Fruit fly (Drosophila melanogaster) whole organism, embryonic: ENCODE results near the gene Rad23.

Source experiments
- Atf3 ChIP-seq: fragments of 200-800 bp; sonication (Bioruptor generic); optimal IDR thresholded peaks from 3 replicates; lab custom pipeline; 2016; ENCODE audit warnings: missing biosample characterization, missing genetic modification characterization
- CG10366 ChIP-seq: fragments of 200-800 bp; sonication (Bioruptor generic); IDR thresholded peaks from 2 replicates; pipeline ENCODE4 v1.3.6; 2022; ENCODE audit warnings: missing biosample characterization, missing genetic modification characterization
- CG11456 ChIP-seq: fragments of 200-800 bp; sonication (Bioruptor generic); IDR thresholded peaks from 3 replicates; pipeline ENCODE4 v1.3.6; 2022; ENCODE audit warnings: missing biosample characterization, missing genetic modification characterization
- CG11560 ChIP-seq: fragments of 200-800 bp; sonication (Bioruptor generic); IDR thresholded peaks from 3 replicates; pipeline ENCODE4 v1.3.6; 2022; ENCODE audit warnings: missing biosample characterization, missing genetic modification characterization
- CG13894 ChIP-seq: fragments of 200-800 bp; sonication (Bioruptor generic); optimal IDR thresholded peaks from 3 replicates; lab custom pipeline; 2018; ENCODE audit warnings: missing biosample characterization, mild to moderate bottlenecking, missing genetic modification characterization, moderate library complexity
- CG2129 ChIP-seq: fragments of 200-800 bp; sonication (Bioruptor generic); IDR thresholded peaks from 2 replicates; pipeline ENCODE4 v1.3.6; 2022; ENCODE audit warnings: missing biosample characterization, missing genetic modification characterization; ENCODE audit not compliant: partially characterized antibody
- CG3281 ChIP-seq: fragments of 200-800 bp; sonication (Bioruptor generic); optimal IDR thresholded peaks from 3 replicates; lab custom pipeline; 2017; ENCODE audit warnings: missing biosample characterization, mild to moderate bottlenecking, missing genetic modification characterization
- CG33557 ChIP-seq: fragments of 200-800 bp; sonication (Bioruptor generic); optimal IDR thresholded peaks from 2 replicates; lab custom pipeline; 2019; ENCODE audit warnings: missing biosample characterization, mild to moderate bottlenecking, missing genetic modification characterization, moderate library complexity
- CG3838 ChIP-seq: fragments of 200-800 bp; sonication (Bioruptor generic); optimal IDR thresholded peaks from 3 replicates; lab custom pipeline; 2016; ENCODE audit warnings: missing biosample characterization, missing genetic modification characterization
- CG4617 ChIP-seq: fragments of 200-800 bp; sonication (Bioruptor generic); optimal IDR thresholded peaks from 3 replicates; lab custom pipeline; 2016; ENCODE audit warnings: missing biosample characterization, missing genetic modification characterization, borderline replicate concordance
- CG6813 ChIP-seq: fragments of 200-800 bp; sonication (Bioruptor generic); optimal IDR thresholded peaks from 2 replicates; lab custom pipeline; 2017; ENCODE audit warnings: missing biosample characterization, missing genetic modification characterization, mild to moderate bottlenecking, moderate library complexity, missing genetic modification reagents
- CG8944 ChIP-seq: fragments of 200-800 bp; sonication (Bioruptor generic); optimal IDR thresholded peaks from 3 replicates; lab custom pipeline; 2016; ENCODE audit warnings: missing biosample characterization, missing genetic modification characterization
- CG9817 ChIP-seq: fragments of 200-800 bp; sonication (Bioruptor generic); optimal IDR thresholded peaks from 2 replicates; lab custom pipeline; 2018; ENCODE audit warnings: missing biosample characterization, mild to moderate bottlenecking, missing genetic modification characterization, moderate library complexity
- CG9876 ChIP-seq: fragments of 200-800 bp; sonication (Bioruptor generic); optimal IDR thresholded peaks from 2 replicates; lab custom pipeline; 2016; ENCODE audit warnings: missing biosample characterization, missing genetic modification characterization
- D19B ChIP-seq: fragments of 200-800 bp; sonication (Bioruptor generic); optimal IDR thresholded peaks from 2 replicates; lab custom pipeline; 2017; ENCODE audit warnings: missing biosample characterization, mild to moderate bottlenecking, missing genetic modification characterization
- Deaf1 ChIP-seq: fragments of 200-800 bp; optimal IDR thresholded peaks from 3 replicates; lab custom pipeline; 2019; ENCODE audit warnings: missing biosample characterization, mild to moderate bottlenecking, missing genetic modification characterization, moderate library complexity
- Doc2 ChIP-seq: fragments of 200-800 bp; sonication (Bioruptor generic); IDR thresholded peaks from 2 replicates; pipeline ENCODE4 v1.3.6; 2022; ENCODE audit warnings: missing biosample characterization, missing genetic modification characterization
- Fer1 ChIP-seq: fragments of 200-800 bp; sonication (Bioruptor generic); optimal IDR thresholded peaks from 2 replicates; lab custom pipeline; 2017; ENCODE audit warnings: missing biosample characterization, mild to moderate bottlenecking, missing genetic modification characterization
- Hsf ChIP-seq: fragments of 200-800 bp; sonication (Bioruptor generic); optimal IDR thresholded peaks from 3 replicates; lab custom pipeline; 2016; ENCODE audit warnings: missing biosample characterization, missing genetic modification characterization
- Max ChIP-seq: fragments of 200-800 bp; sonication (Bioruptor generic); optimal IDR thresholded peaks from 2 replicates; lab custom pipeline; 2016; ENCODE audit warnings: missing biosample characterization, mild to moderate bottlenecking, missing genetic modification characterization
- Meics ChIP-seq: fragments of 200-800 bp; sonication (Bioruptor generic); optimal IDR thresholded peaks from 2 replicates; lab custom pipeline; 2017; ENCODE audit warnings: missing biosample characterization, mild to moderate bottlenecking, missing genetic modification characterization
- NC2β ChIP-seq: fragments of 200-800 bp; sonication (Bioruptor generic); optimal IDR thresholded peaks from 2 replicates; lab custom pipeline; 2016; ENCODE audit warnings: missing biosample characterization, missing genetic modification characterization
- Poxn ChIP-seq: fragments of 200-800 bp; sonication (Bioruptor generic); IDR thresholded peaks from 2 replicates; pipeline ENCODE4 v1.3.6; 2022; ENCODE audit warnings: missing biosample characterization, missing genetic modification characterization
- Ravus ChIP-seq: fragments of 200-800 bp; sonication (Bioruptor generic); IDR thresholded peaks from 2 replicates; pipeline ENCODE4 v1.3.6; 2022; ENCODE audit warnings: missing biosample characterization, missing genetic modification characterization
- Scr ChIP-seq: fragments of 200-800 bp; sonication (Bioruptor generic); IDR thresholded peaks from 2 replicates; pipeline ENCODE4 v1.3.6; 2022; ENCODE audit warnings: missing biosample characterization, missing genetic modification characterization; ENCODE audit not compliant: partially characterized antibody
- Six4 ChIP-seq: fragments of 200-800 bp; sonication (Bioruptor generic); optimal IDR thresholded peaks from 2 replicates; lab custom pipeline; 2016; ENCODE audit warnings: missing biosample characterization, missing genetic modification characterization
- Spps ChIP-seq: fragments of 200-800 bp; sonication (Bioruptor generic); optimal IDR thresholded peaks from 2 replicates; lab custom pipeline; 2018; ENCODE audit warnings: missing biosample characterization, mild to moderate bottlenecking, missing genetic modification characterization
- Sry-δ ChIP-seq: fragments of 200-800 bp; sonication (Bioruptor generic); optimal IDR thresholded peaks from 2 replicates; lab custom pipeline; 2016; ENCODE audit warnings: missing biosample characterization, missing genetic modification characterization
- amos ChIP-seq: fragments of 200-800 bp; sonication (Bioruptor generic); IDR thresholded peaks from 2 replicates; pipeline ENCODE4 v1.3.6; 2022; ENCODE audit warnings: missing biosample characterization, missing genetic modification characterization; ENCODE audit not compliant: partially characterized antibody
- bbx ChIP-seq: fragments of 200-800 bp; sonication (Bioruptor generic); IDR thresholded peaks from 2 replicates; pipeline ENCODE4 v1.3.6; 2022; ENCODE audit warnings: missing biosample characterization, missing genetic modification characterization; ENCODE audit not compliant: partially characterized antibody
- da ChIP-seq: fragments of 200-800 bp; sonication (Bioruptor generic); optimal IDR thresholded peaks from 2 replicates; lab custom pipeline; 2016; ENCODE audit warnings: missing biosample characterization, missing genetic modification characterization
- dan ChIP-seq: fragments of 200-800 bp; sonication (Bioruptor generic); IDR thresholded peaks from 2 replicates; pipeline ENCODE4 v1.3.6; 2022; ENCODE audit warnings: missing biosample characterization, missing genetic modification characterization
- dpn ChIP-seq, 2 experiments: fragments of 200-800 bp; sonication (Bioruptor generic); optimal IDR thresholded peaks; 3 replicates each; lab custom pipeline; 2016; ENCODE audit warnings: missing biosample characterization in 2 of 2, missing genetic modification characterization in 2 of 2
- eve ChIP-seq, 2 experiments: fragments of >200 bp; optimal IDR thresholded peaks; 2 replicates each; lab custom pipeline; 2017; ENCODE audit warnings: missing biosample characterization in 2 of 2, missing genetic modification characterization in 2 of 2
- eyg ChIP-seq: fragments of 200-800 bp; sonication (Bioruptor generic); optimal IDR thresholded peaks from 3 replicates; lab custom pipeline; 2016; ENCODE audit warnings: missing biosample characterization, missing genetic modification characterization
- fd102C ChIP-seq: fragments of 200-800 bp; sonication (Bioruptor generic); optimal IDR thresholded peaks from 2 replicates; lab custom pipeline; 2018; ENCODE audit warnings: missing biosample characterization, mild to moderate bottlenecking, missing genetic modification characterization, moderate library complexity
- fd96Cb ChIP-seq: fragments of 200-800 bp; sonication (Bioruptor generic); optimal IDR thresholded peaks from 2 replicates; lab custom pipeline; 2018; ENCODE audit warnings: missing biosample characterization, mild to moderate bottlenecking, missing genetic modification characterization, moderate library complexity
- her ChIP-seq: fragments of 200-800 bp; sonication (Bioruptor generic); optimal IDR thresholded peaks from 2 replicates; lab custom pipeline; 2016; ENCODE audit warnings: missing biosample characterization, missing genetic modification characterization
- hth ChIP-seq: fragments of >200 bp; optimal IDR thresholded peaks from 2 replicates; lab custom pipeline; 2017; ENCODE audit warnings: inconsistent platforms
- inv ChIP-seq: fragments of 200-800 bp; sonication (Bioruptor generic); IDR thresholded peaks from 2 replicates; pipeline ENCODE4 v1.3.6; 2022; ENCODE audit warnings: missing biosample characterization, missing genetic modification characterization; ENCODE audit not compliant: partially characterized antibody
- jigr1 ChIP-seq: fragments of 200-800 bp; sonication (Bioruptor generic); IDR thresholded peaks from 3 replicates; pipeline ENCODE4 v1.3.6; 2022; ENCODE audit warnings: missing biosample characterization, missing genetic modification characterization
- mam ChIP-seq: fragments of 200-800 bp; sonication (Bioruptor generic); optimal IDR thresholded peaks from 3 replicates; lab custom pipeline; 2016; ENCODE audit warnings: missing biosample characterization, missing genetic modification characterization
- mirr ChIP-seq: fragments of 200-800 bp; sonication (Bioruptor generic); optimal IDR thresholded peaks from 3 replicates; lab custom pipeline; 2018; ENCODE audit warnings: missing biosample characterization, mild to moderate bottlenecking, missing genetic modification characterization
- nom ChIP-seq: fragments of 200-800 bp; sonication (Bioruptor generic); optimal IDR thresholded peaks from 2 replicates; lab custom pipeline; 2017; ENCODE audit warnings: missing biosample characterization, missing genetic modification characterization, mild to moderate bottlenecking, moderate library complexity, missing genetic modification reagents
- otp ChIP-seq: fragments of 200-800 bp; sonication (Bioruptor generic); IDR thresholded peaks from 3 replicates; pipeline ENCODE4, ENCODE4 v1.3.6; 2022; ENCODE audit warnings: missing biosample characterization, missing genetic modification characterization
- scrt ChIP-seq: fragments of 200-800 bp; sonication (Bioruptor generic); optimal IDR thresholded peaks from 2 replicates; lab custom pipeline; 2018; ENCODE audit warnings: missing biosample characterization, mild to moderate bottlenecking, missing genetic modification characterization, moderate library complexity
- sim ChIP-seq: fragments of 200-800 bp; sonication (Bioruptor generic); IDR thresholded peaks from 2 replicates; pipeline ENCODE4 v1.3.6; 2022; ENCODE audit warnings: missing biosample characterization, missing genetic modification characterization
- sob ChIP-seq: fragments of 200-800 bp; sonication (Bioruptor generic); IDR thresholded peaks from 2 replicates; pipeline ENCODE4 v1.3.6; 2022; ENCODE audit warnings: missing biosample characterization, missing genetic modification characterization
- tna ChIP-seq: fragments of 200-800 bp; sonication (Bioruptor generic); IDR thresholded peaks from 2 replicates; pipeline ENCODE4 v1.3.6; 2022; ENCODE audit warnings: missing biosample characterization, missing genetic modification characterization; ENCODE audit not compliant: partially characterized antibody
- z ChIP-seq: fragments of 200-800 bp; sonication (Bioruptor generic); IDR thresholded peaks from 3 replicates; pipeline ENCODE4 v1.3.6; 2022; ENCODE audit warnings: missing biosample characterization, missing genetic modification characterization

Rad23 gene

dm6 chr4:358093-358929 is 50.4 kb downstream of the Rad23 start, which contains the start of gene PMCA (continued):
- TF ChIP-seq CG11456 (no peak), nom (GFP tag; lab: Kevin White, UChicago) (no peak), otp (GFP tag; lab: Robert Waterston, UW) (no peak), CG10366 (GFP tag; lab: Robert Waterston, UW) (no peak), eyg (GFP tag; lab: Kevin White, UChicago) (no peak), hth (lab: Kevin White, UChicago) (no peak), sim (GFP tag; lab: Robert Waterston, UW) (no peak), eve (GFP tag; optimal IDR thresholded peaks at IDR 0.05; lab: Kevin White, UChicago) (no peak), CG33557 (GFP tag; lab: Kevin White, UChicago) (no peak), CG2129 (peak; percentile 49; the same call in 1 of the 2 replicates), CG9876 (GFP tag; lab: Kevin White, UChicago) (no peak), inv (peak; percentile 75), CG4617 (peak; percentile 61), Scr (peak; percentile 84), mirr (GFP tag; lab: Kevin White, UChicago) (no peak), jigr1 (no peak), D19B (GFP tag; lab: Kevin White, UChicago) (no peak), NC2β (GFP tag; lab: Kevin White, UChicago) (no peak), scrt (GFP tag; lab: Kevin White, UChicago) (no peak), Ravus (GFP tag; lab: Robert Waterston, UW) (no peak), CG8944 (GFP tag; lab: Kevin White, UChicago) (no peak), Meics (GFP tag; lab: Kevin White, UChicago) (no peak), CG3281 (no peak), da (GFP tag; lab: Kevin White, UChicago) (no peak), Spps (tag; lab: Kevin White, UChicago) (no peak), fd96Cb (tag; lab: Kevin White, UChicago) (no peak), amos (GFP tag; lab: Robert Waterston, UW) (no peak; the same call in 1 of the 2 replicates), Fer1 (no peak), Deaf1 (tag; lab: Kevin White, UChicago) (no peak), Max (GFP tag; lab: Kevin White, UChicago) (no peak), CG11560 (tag; lab: Robert Waterston, UW) (no peak), dpn (GFP tag; optimal IDR thresholded peaks at IDR 0.05; lab: Kevin White, UChicago) (no peak), CG9817 (tag; lab: Kevin White, UChicago) (no peak), Poxn (no peak), tna (GFP tag; lab: Robert Waterston, UW) (peak; percentile 65), CG13894 (tag; lab: Kevin White, UChicago) (no peak), fd102C (no peak), bbx (peak; percentile 76; the same call in 1 of the 2 replicates), z (no peak), Sry-δ (peak; percentile 66), sob (GFP tag; lab: Robert Waterston, UW) (no peak), Six4 (GFP tag; lab: Kevin White, UChicago) (no peak), CG6813 (no peak), her (GFP tag; lab: Kevin White, UChicago) (no peak), mam (GFP tag; lab: Kevin White, UChicago) (no peak), Atf3 (GFP tag; lab: Kevin White, UChicago) (no peak), Doc2 (GFP tag; lab: Robert Waterston, UW) (no peak), dan (GFP tag; lab: Robert Waterston, UW) (no peak), Hsf (GFP tag; lab: Kevin White, UChicago) (no peak), CG3838 (GFP tag; lab: Kevin White, UChicago) (no peak)
